Worm (Caenorhabditis elegans) whole organism, midembryonic: ENCODE measurements around the gene seb-3.

Source experiments
- tab-1 ChIP-seq: fragments of 200-800 bp; sonication (Bioruptor generic); IDR thresholded peaks from 2 replicates; pipeline ENCODE4 v1.3.6; 2022; ENCODE audit warnings: missing genetic modification characterization, missing compliant biosample characterization
- ztf-29 ChIP-seq: fragments of 200-800 bp; sonication (Bioruptor generic); IDR thresholded peaks from 2 replicates; pipeline ENCODE4 v1.3.6; 2022; ENCODE audit warnings: missing genetic modification reagents, missing genetic modification characterization, missing compliant biosample characterization

ce11 chrX:15070137-15070536, 44.0 kb downstream of the seb-3 start:
- TF ChIP-seq tab-1 (GFP tag; lab: Robert Waterston, UW) = no peak
- no peak for TF ChIP-seq ztf-29 (GFP tag; lab: Robert Waterston, UW)
